Fruit fly (Drosophila melanogaster) whole organism, pupa: ENCODE data around the gene CG5043.

Experiments
- CG34367 ChIP-seq: fragments of 200-800 bp; sonication (Bioruptor generic); optimal IDR thresholded peaks from 2 replicates; lab custom pipeline; 2018; ENCODE audit warnings: missing biosample characterization, mild to moderate bottlenecking, missing genetic modification characterization
- Ets98B ChIP-seq: fragments of 200-800 bp; sonication (Bioruptor generic); IDR thresholded peaks from 2 replicates; pipeline ENCODE4 v1.3.6; 2022; ENCODE audit warnings: missing biosample characterization, missing genetic modification characterization
- gl ChIP-seq: fragments of 200-800 bp; sonication (Bioruptor generic); optimal IDR thresholded peaks from 2 replicates; lab custom pipeline; 2018; ENCODE audit warnings: missing biosample characterization, mild to moderate bottlenecking, missing genetic modification characterization

DNA sequence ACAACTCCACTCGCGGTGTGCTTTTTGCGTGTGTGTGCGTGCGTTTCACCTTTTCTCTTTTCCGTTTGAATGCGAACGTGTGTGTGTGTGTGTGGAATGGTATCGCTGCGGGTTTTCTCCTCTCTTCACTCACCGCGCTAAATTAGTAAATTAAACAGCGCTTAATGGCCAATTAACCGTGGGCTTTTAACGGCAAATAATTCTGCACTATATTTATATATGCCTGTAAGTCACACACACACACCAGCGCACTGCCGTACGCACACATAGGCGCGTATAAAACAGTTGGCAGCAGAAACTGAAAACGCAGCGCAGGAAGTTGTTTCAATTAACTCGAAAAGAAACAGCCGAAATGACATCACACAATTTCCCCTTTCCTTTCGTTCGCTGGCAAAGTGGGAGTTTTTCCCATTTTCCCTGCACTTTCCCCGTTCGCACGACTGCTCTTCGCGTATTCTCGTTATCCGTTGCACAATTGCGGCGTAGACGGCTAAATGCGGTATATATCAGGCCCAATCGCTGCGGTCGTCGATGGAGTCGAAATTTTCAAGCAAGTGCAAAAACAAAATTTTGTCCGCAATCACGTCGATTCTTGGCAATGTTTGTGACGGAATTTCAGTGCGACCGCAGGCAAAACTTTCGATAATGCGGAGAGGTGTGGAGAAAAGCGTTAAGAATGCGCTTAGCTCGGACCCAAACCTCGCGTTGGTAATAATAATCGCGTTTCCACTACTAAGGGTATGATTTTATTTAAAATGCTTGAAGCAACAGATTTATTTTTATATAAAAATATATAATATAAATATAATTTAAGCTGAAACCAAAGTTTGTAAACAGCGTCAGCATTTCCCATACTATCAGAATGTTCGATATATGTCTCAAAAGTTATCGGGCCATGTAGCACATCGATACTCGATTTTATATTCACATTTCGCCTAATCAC, 39.2 kb downstream of the CG5043 start, which contains the start of gene BicD:
- no peak for TF ChIP-seq CG34367 (tag; lab: Kevin White, UChicago)
- peak; percentile 23; the same call in 1 of the 2 replicates for TF ChIP-seq Ets98B (GFP tag; lab: Robert Waterston, UW)
- TF ChIP-seq gl (tag; lab: Kevin White, UChicago): no peak
